Worm (Caenorhabditis elegans): ENCODE measurements around the gene arrd-1.

The arrd-1 gene

DNA sequence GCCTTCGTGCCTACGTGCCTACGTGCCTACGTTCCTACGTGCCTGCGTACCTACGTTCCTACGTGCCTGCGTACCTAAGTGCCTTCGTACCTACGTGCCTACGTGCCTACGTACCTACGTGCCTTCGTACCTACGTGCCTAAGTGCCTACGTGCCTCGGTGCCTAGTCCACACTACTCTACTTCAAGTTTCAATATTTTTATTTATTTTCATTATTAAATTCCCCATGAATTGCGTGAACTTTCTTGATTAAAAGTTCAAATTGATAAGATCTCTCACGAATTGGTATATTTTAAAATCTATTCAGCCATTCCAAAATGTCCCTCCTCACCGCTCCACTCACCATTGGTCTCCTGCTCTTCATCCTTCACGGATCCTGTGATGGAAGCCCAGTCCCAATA is 46.8 kb downstream of the arrd-1 start, which contains the start of gene Y39F10C.3:
Gene Y39F10C.3 (plus strand): TSS at position 301 of the 400 bp plus-strand sequence.
- TF ChIP-seq zfh-2 (GFP tag; conservative IDR thresholded peaks at IDR 0.05) = no peak
- no peak for TF ChIP-seq ccch-3 (GFP tag; optimal IDR thresholded peaks at IDR 0.05)
- no peak for TF ChIP-seq snpc-3.4 (tag; optimal IDR thresholded peaks at IDR 0.05)
- no peak for TF ChIP-seq bed-2 (GFP tag; IDR thresholded peaks at IDR 0.05)
- no peak for TF ChIP-seq nhr-90 (tag; optimal IDR thresholded peaks at IDR 0.05)
- no peak for TF ChIP-seq F23B12.7 (tag; optimal IDR thresholded peaks at IDR 0.05; ENCODE audit: insufficient read depth)
- TF ChIP-seq snpc-1.3 (tag; optimal IDR thresholded peaks at IDR 0.05; ENCODE audit: insufficient read depth) = no peak
- TF ChIP-seq atf-7 (tag; optimal IDR thresholded peaks at IDR 0.05) = no peak
- no peak for TF ChIP-seq dox-1 (GFP tag; IDR thresholded peaks at IDR 0.05)
- no peak for TF ChIP-seq K11D2.4 (GFP tag; IDR thresholded peaks at IDR 0.05)
- TF ChIP-seq Y95B8A.8 (GFP tag; IDR thresholded peaks at IDR 0.05) = no peak

DNA sequence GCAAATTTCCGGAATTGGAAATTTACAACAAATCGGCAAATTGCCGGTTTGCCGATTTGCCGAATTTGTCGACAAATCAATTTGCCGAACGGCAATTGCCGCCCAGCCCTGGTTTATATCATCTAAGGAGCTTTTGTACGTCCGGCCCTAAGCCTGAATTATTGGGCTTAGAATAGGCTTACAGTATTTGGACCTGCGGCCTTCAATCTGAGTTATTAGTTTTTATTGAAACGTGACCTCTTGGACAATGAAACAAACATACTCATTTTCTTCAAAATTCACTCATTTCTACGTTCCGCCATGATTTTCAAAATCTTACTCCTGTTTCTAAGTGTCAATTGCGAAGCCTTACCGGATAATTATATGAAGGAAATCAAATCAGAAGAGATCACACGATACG is 48.0 kb downstream of the arrd-1 start, which contains the start of gene Y39F10C.1:
Gene Y39F10C.1 (plus strand): TSS at position 301 of the 400 bp plus-strand sequence.
- TF ChIP-seq ceh-27 (GFP tag; optimal IDR thresholded peaks at IDR 0.05) = no peak

DNA sequence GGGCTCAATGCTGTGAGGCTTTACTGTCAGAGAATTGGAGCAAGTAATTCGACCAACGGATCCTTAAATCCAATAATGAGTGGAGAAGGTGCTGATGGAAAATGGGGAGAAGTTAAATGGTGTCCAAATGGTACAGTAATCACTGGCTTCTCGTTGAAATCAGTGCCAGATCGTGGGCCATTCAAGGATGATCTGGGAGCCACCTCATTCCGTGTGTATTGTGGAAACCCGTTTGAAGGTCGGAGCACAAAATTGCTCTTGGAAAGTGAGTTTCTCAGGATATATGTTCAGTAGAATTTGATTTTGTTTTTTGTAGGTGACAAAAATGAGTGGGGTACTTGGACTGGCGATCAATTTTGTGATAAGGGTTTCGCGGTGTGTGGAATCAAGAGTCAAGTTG is 48.5 kb downstream of the arrd-1 start:
- TF ChIP-seq tbp1 (GFP tag; optimal IDR thresholded peaks at IDR 0.05) = no peak
- no peak for TF ChIP-seq sdz-38 (tag; optimal IDR thresholded peaks at IDR 0.05)
- TF ChIP-seq Y67H2A.10 (GFP tag; conservative IDR thresholded peaks at IDR 0.05) = no peak
- TF ChIP-seq fkh-3 (tag; optimal IDR thresholded peaks at IDR 0.05) = no peak
- TF ChIP-seq dox-1 (GFP tag; IDR thresholded peaks at IDR 0.05) = no peak
- TF ChIP-seq lin-26 (GFP tag; IDR thresholded peaks at IDR 0.05) = no peak
- no peak for TF ChIP-seq sptf-2 (GFP tag; optimal IDR thresholded peaks at IDR 0.05)
- no peak for TF ChIP-seq dpl-1 (GFP tag; optimal IDR thresholded peaks at IDR 0.05)
- no peak for TF ChIP-seq nfya-2 (GFP tag; IDR thresholded peaks at IDR 0.05)
- no peak for TF ChIP-seq aptf-3 (GFP tag; IDR thresholded peaks at IDR 0.05)
- no peak for TF ChIP-seq ceh-79 (tag; optimal IDR thresholded peaks at IDR 0.05)
- TF ChIP-seq ztf-18 (tag; optimal IDR thresholded peaks at IDR 0.05) = no peak
- TF ChIP-seq lin-40 (tag; optimal IDR thresholded peaks at IDR 0.05) = no peak
- no peak for TF ChIP-seq xnd-1 (tag; optimal IDR thresholded peaks at IDR 0.05)
- TF ChIP-seq athp-1 (tag; optimal IDR thresholded peaks at IDR 0.05) = no peak
- no peak for TF ChIP-seq Y79H2A.3 (GFP tag; conservative IDR thresholded peaks at IDR 0.05)
